Fruit fly (Drosophila melanogaster) Kc167 (cell line): ENCODE measurements around the gene Spc25.

Experiments used
- Myc ChIP-seq: fragments of >200 bp; optimal IDR thresholded peaks from 2 replicates; lab custom pipeline; 2017; ENCODE audit warnings: missing external identifiers
- Sin3A ChIP-seq: fragments of >200 bp; optimal IDR thresholded peaks from 2 replicates; lab custom pipeline; 2018; ENCODE audit warnings: missing external identifiers
- h ChIP-seq: fragments of >200 bp; optimal IDR thresholded peaks from 3 replicates; lab custom pipeline; 2018; ENCODE audit warnings: missing external identifiers
- insv ChIP-seq: fragments of >200 bp; optimal IDR thresholded peaks from 3 replicates; lab custom pipeline; 2018; ENCODE audit warnings: missing external identifiers
- psq ChIP-seq: fragments of >200 bp; optimal IDR thresholded peaks from 2 replicates; lab custom pipeline; 2017; ENCODE audit warnings: missing external identifiers
- ttk ChIP-seq: sonication (Bioruptor generic); optimal IDR thresholded peaks from 2 replicates; lab custom pipeline; 2017; ENCODE audit warnings: missing external identifiers

The Spc25 gene

DNA sequence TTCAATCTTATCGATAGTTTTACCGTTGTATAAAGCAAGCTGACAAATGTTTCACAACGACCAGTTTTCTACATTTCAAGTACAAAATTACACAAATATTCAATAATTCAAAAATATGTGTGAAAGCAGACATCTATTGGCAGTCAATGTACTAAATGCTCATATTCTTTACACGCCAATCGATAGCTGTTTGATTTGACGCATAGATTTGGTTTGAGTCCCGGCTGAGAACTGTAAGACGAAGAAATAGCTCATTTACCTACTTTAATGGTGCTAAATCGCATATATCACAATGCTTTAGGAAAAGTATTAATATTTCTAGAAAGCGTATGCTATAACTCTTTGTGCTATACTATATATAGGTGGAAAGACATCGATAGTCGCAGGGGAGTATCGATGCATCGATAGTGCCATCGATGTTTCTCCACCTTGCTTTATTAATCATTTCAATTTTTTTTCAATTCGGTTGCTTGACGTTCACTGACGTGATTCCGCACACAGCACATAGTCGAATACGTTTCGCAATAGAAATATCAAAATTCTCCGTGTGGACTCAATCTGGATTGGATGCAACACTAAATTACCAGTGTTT lies 19.2 kb downstream of the Spc25 start, which contains the start of gene Paip2:
TSS of gene Paip2 (plus strand) at position 165 of the 592 bp plus-strand sequence.
- no peak for TF ChIP-seq Myc (lab: Kevin White, UChicago)
- no peak for TF ChIP-seq psq (lab: Kevin White, UChicago)
- TF ChIP-seq h (lab: Kevin White, UChicago), result no peak
- TF ChIP-seq Sin3A (lab: Kevin White, UChicago), result no peak
- no peak for TF ChIP-seq insv (lab: Kevin White, UChicago)
- no peak for TF ChIP-seq ttk (lab: Kevin White, UChicago)

DNA sequence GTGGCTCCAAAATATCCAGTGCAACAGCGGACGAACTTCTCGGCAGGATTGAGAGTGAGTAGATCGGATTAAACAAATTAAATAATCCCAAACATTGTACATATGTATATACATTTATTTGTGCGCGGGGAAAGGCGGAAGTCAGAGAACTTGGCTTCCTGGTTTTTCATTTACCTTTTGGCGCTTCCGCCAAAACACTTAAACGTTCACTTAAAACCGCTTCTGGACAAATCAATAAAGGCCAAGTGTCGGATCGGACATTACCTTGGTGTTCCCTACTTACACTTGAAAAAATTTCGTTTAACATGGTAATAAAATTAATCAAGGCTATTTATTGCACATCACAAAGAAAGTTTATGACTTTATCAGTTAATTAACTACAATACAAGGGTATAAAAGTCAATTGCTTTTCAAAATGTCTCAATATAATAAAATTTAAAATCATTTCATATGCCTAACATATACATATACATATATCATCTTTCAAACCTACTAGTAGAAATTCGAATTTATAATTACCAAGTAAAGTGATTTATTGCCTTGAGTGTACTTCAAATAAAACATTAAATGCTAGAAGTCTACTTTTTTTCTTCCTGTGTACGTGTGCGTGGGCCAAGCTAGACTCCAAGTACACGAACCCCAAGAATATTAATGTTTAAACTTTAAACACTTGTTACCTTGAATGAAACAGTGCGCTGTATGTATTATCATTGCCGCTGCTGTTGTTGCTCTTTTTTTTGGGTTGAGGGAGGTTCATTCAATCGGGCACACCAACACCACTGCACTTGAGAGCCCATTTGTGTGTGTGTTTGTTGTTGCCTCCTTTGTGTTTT lies 20.0 kb downstream of the Spc25 start:
- TF ChIP-seq insv (lab: Kevin White, UChicago) (no peak), Myc (lab: Kevin White, UChicago) (no peak), psq (lab: Kevin White, UChicago) (no peak), ttk (lab: Kevin White, UChicago) (no peak), Sin3A (lab: Kevin White, UChicago) (no peak), h (lab: Kevin White, UChicago) (no peak)

- TF ChIP-seq Sin3A (lab: Kevin White, UChicago) (no peak), h (lab: Kevin White, UChicago) (no peak), insv (lab: Kevin White, UChicago) (no peak), psq (lab: Kevin White, UChicago) (no peak), Myc (lab: Kevin White, UChicago) (no peak), ttk (lab: Kevin White, UChicago) (no peak)
Measured at dm6 chr3R:12982167-12982981, 20.8 kb downstream of the Spc25 start.

DNA sequence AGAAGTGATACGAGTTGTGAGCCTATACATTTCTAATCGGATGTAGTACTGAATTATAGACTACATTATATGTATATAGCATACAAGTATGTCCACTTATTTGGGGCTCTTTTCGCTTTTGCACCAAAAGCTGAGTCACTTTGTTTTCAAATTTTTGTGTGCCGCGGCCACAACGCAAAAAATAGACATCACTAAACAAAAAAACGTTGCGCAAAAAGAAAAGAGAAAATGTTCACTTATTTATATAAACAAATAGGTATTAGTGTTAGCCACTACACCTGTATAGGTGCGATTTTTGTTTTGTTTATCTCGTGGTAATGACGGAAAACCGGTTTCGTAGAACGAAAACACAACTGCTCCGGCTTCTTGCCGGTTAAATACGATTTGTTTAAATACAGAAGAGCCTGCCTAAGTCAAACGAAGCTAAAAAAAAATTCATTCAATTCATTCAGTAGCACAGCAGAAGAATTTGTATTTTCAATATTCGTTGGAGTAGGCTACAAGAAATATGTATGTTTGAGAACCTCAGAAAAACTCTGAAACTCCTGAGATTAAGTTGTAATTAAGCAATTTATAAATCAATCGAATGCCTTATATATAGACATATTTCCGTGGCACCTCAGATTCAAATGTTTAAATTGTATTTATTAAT lies 21.6 kb downstream of the Spc25 start:
- TF ChIP-seq psq (lab: Kevin White, UChicago) (no peak), ttk (lab: Kevin White, UChicago) (no peak), Myc (lab: Kevin White, UChicago) (no peak), insv (lab: Kevin White, UChicago) (no peak), h (lab: Kevin White, UChicago) (no peak), Sin3A (lab: Kevin White, UChicago) (no peak)

- TF ChIP-seq Myc (lab: Kevin White, UChicago) (no peak), insv (lab: Kevin White, UChicago) (no peak), psq (lab: Kevin White, UChicago) (no peak), ttk (lab: Kevin White, UChicago) (no peak), h (lab: Kevin White, UChicago) (no peak), Sin3A (lab: Kevin White, UChicago) (no peak)
Measured at dm6 chr3R:12985828-12986530, 24.4 kb downstream of the Spc25 start, which contains the start of gene CG31342. CG31342 (plus strand) TSS chr3R:12986041.

dm6 chr3R:12988411-12988810 lies 26.9 kb downstream of the Spc25 start, which contains the start of gene CG14383:
CG14383 (minus strand) TSS chr3R:12988511.
- no peak for TF ChIP-seq Myc (lab: Kevin White, UChicago)
- no peak for TF ChIP-seq ttk (lab: Kevin White, UChicago)
- no peak for TF ChIP-seq psq (lab: Kevin White, UChicago)
- TF ChIP-seq insv (lab: Kevin White, UChicago), result no peak
- TF ChIP-seq Sin3A (lab: Kevin White, UChicago), result no peak
- no peak for TF ChIP-seq h (lab: Kevin White, UChicago)

dm6 chr3R:12993018-12993417 lies 31.5 kb downstream of the Spc25 start, which contains the start of gene yellow-f:
yellow-f (minus strand) TSS chr3R:12993201.
- no peak for TF ChIP-seq Myc (lab: Kevin White, UChicago)
- TF ChIP-seq Sin3A (lab: Kevin White, UChicago), result no peak
- TF ChIP-seq insv (lab: Kevin White, UChicago), result no peak
- TF ChIP-seq psq (lab: Kevin White, UChicago), result no peak
- no peak for TF ChIP-seq ttk (lab: Kevin White, UChicago)
- TF ChIP-seq h (lab: Kevin White, UChicago), result no peak

DNA sequence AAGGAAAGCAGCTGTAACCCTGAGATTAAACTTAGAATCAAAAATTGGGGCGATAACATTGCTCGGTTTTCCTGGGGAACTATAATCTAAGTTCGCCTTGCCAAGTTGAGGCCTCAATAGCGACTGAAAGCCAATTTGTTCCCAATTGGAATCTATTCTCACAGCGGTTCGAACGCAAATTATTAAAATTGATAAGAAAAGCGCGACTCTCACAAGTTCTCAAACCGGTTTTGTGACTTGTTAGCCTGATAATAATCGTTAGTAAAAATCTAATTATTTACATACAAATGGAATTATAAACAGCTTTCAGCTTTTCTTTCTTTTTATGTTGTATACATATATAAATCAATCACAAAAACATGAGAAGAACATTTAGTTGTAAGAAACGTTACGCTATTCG lies 33.5 kb downstream of the Spc25 start, which contains the start of gene yellow-f2:
TSS of gene yellow-f2 (minus strand) at position 101 of the 400 bp plus-strand sequence.
- no peak for TF ChIP-seq h (lab: Kevin White, UChicago)
- TF ChIP-seq ttk (lab: Kevin White, UChicago), result no peak
- TF ChIP-seq psq (lab: Kevin White, UChicago), result no peak
- no peak for TF ChIP-seq Sin3A (lab: Kevin White, UChicago)
- TF ChIP-seq insv (lab: Kevin White, UChicago), result no peak
- TF ChIP-seq Myc (lab: Kevin White, UChicago), result no peak

- TF ChIP-seq ttk (lab: Kevin White, UChicago) (no peak), psq (lab: Kevin White, UChicago) (no peak), Myc (lab: Kevin White, UChicago) (no peak), h (lab: Kevin White, UChicago) (no peak), insv (lab: Kevin White, UChicago) (no peak), Sin3A (lab: Kevin White, UChicago) (no peak)
Measured at dm6 chr3R:12995522-12995921, 34.0 kb downstream of the Spc25 start, which contains the start of gene CG7488. CG7488 (plus strand) TSS chr3R:12995620.
